Worm (Caenorhabditis elegans) whole organism, L3 larva: ENCODE measurements around the gene klp-19.

ENCODE experiments used
- nhr-11 ChIP-seq: fragments of 150-350 bp; optimal IDR thresholded peaks from 2 replicates; lab custom pipeline; 2014; ENCODE audit warnings: missing biosample characterization, missing genetic modification characterization
- tbx-2 ChIP-seq: sonication (generic microtip); optimal IDR thresholded peaks from 2 replicates; lab custom pipeline; 2016; ENCODE audit warnings: mild to moderate bottlenecking, missing genetic modification characterization, missing compliant biosample characterization
- unc-39 ChIP-seq: sonication (generic microtip); optimal IDR thresholded peaks from 4 replicates; lab custom pipeline; 2017; ENCODE audit warnings: missing biosample characterization, missing genetic modification characterization

- no peak for TF ChIP-seq unc-39 (tag; lab: Kevin White, UChicago)
- no peak for TF ChIP-seq nhr-11 (tag; lab: Kevin White, UChicago)
- TF ChIP-seq tbx-2 = no peak
Observed at ce11 chrIII:13342079-13342734, 35.1 kb upstream of the klp-19 start, which contains the start of gene dro-1.
